Worm (Caenorhabditis elegans) whole organism, L4 larva: ENCODE data around the gene cpg-2.
A peak's percentile ranks its signal among the peaks of the same experiment; 100 is the strongest.

ENCODE experiments used
- F26F4.8 ChIP-seq: fragments of 200-800 bp; sonication (Bioruptor generic); conservative IDR thresholded peaks from 2 replicates; pipeline ENCODE4 v1.3.6; 2022; ENCODE audit warnings: missing genetic modification characterization, missing compliant biosample characterization
- F49E8.2 ChIP-seq: sonication (generic microtip); optimal IDR thresholded peaks from 2 replicates; lab custom pipeline; 2016; ENCODE audit warnings: missing compliant biosample characterization, mild to moderate bottlenecking, missing genetic modification characterization, borderline replicate concordance
- R02D3.7 ChIP-seq: fragments of 150-350 bp; sonication (generic microtip); optimal IDR thresholded peaks from 3 replicates; lab custom pipeline; 2014; ENCODE audit warnings: missing biosample characterization, missing genetic modification characterization
- T20F7.1 ChIP-seq: fragments of 200-800 bp; sonication (Bioruptor generic); optimal IDR thresholded peaks from 2 replicates; lab custom pipeline; 2018; ENCODE audit warnings: mild to moderate bottlenecking, missing genetic modification characterization, missing compliant biosample characterization
- T26A8.4 ChIP-seq: fragments of 200-800 bp; sonication (Bioruptor generic); IDR thresholded peaks from 2 replicates; pipeline ENCODE4 v1.3.6; 2022; ENCODE audit warnings: missing genetic modification characterization, missing compliant biosample characterization
- Y48G9A.11 ChIP-seq: fragments of 200-800 bp; sonication (Bioruptor generic); IDR thresholded peaks from 2 replicates; pipeline ENCODE4 v1.3.6; 2022; ENCODE audit warnings: missing genetic modification reagents, missing genetic modification characterization, missing compliant biosample characterization
- Y5F2A.4 ChIP-seq: fragments of 200-800 bp; sonication (Bioruptor generic); optimal IDR thresholded peaks from 2 replicates; lab custom pipeline; 2018; ENCODE audit warnings: mild to moderate bottlenecking, missing genetic modification characterization, missing compliant biosample characterization
- Y75B8A.6 ChIP-seq: fragments of 200-800 bp; sonication (Bioruptor generic); IDR thresholded peaks from 2 replicates; pipeline ENCODE4 v1.3.6; 2022; ENCODE audit warnings: missing genetic modification reagents, missing genetic modification characterization, missing compliant biosample characterization
- ZK546.5 ChIP-seq, 2 experiments: sonication (generic microtip); optimal IDR thresholded peaks; 2 replicates each; lab custom pipeline; 2017; ENCODE audit warnings: missing biosample characterization in 2 of 2, missing genetic modification characterization in 2 of 2
- aha-1 ChIP-seq: fragments of 150-350 bp; peaks from one replicate; lab custom pipeline; 2014; ENCODE audit warnings: missing biosample characterization, missing genetic modification characterization
- attf-4 ChIP-seq: sonication (generic microtip); optimal IDR thresholded peaks from 3 replicates; lab custom pipeline; 2017; ENCODE audit warnings: missing biosample characterization, missing genetic modification characterization
- ceh-62 ChIP-seq: sonication (generic microtip); optimal IDR thresholded peaks from 2 replicates; lab custom pipeline; 2017; ENCODE audit warnings: missing biosample characterization, missing genetic modification characterization
- ceh-82 ChIP-seq: sonication (generic microtip); optimal IDR thresholded peaks from 2 replicates; lab custom pipeline; 2017; ENCODE audit warnings: missing biosample characterization, missing genetic modification characterization
- daf-12 ChIP-seq: fragments of 150-350 bp; optimal IDR thresholded peaks from 2 replicates; lab custom pipeline; 2014; ENCODE audit warnings: missing biosample characterization, missing genetic modification reagents, missing genetic modification characterization
- daf-19 ChIP-seq: fragments of 200-800 bp; sonication (Bioruptor generic); conservative IDR thresholded peaks from 2 replicates; pipeline ENCODE4 v1.3.6; 2022; ENCODE audit warnings: missing genetic modification characterization, missing compliant biosample characterization
- dmd-6 ChIP-seq: fragments of 200-800 bp; sonication (Bioruptor generic); IDR thresholded peaks from 2 replicates; pipeline ENCODE4 v1.3.6; 2022; ENCODE audit warnings: missing genetic modification reagents, missing genetic modification characterization, missing compliant biosample characterization
- dmd-8 ChIP-seq: fragments of 200-800 bp; sonication (Bioruptor generic); IDR thresholded peaks from 2 replicates; pipeline ENCODE4 v1.3.6; 2022; ENCODE audit warnings: missing genetic modification characterization, missing compliant biosample characterization
- dpl-1 ChIP-seq: fragments of 150-350 bp; optimal IDR thresholded peaks from 2 replicates; lab custom pipeline; 2014; ENCODE audit warnings: missing biosample characterization, missing genetic modification reagents, missing genetic modification characterization
- duxl-1 ChIP-seq: sonication (generic microtip); optimal IDR thresholded peaks from 2 replicates; lab custom pipeline; 2016; ENCODE audit warnings: mild to moderate bottlenecking, missing genetic modification characterization, moderate library complexity, missing compliant biosample characterization; ENCODE audit not compliant: poor library complexity
- egl-27 ChIP-seq: sonication (generic microtip); optimal IDR thresholded peaks from 3 replicates; lab custom pipeline; 2017; ENCODE audit warnings: missing biosample characterization, missing genetic modification reagents, missing genetic modification characterization
- egl-43 ChIP-seq: fragments of 200-800 bp; sonication (Bioruptor generic); IDR thresholded peaks from 2 replicates; pipeline ENCODE4 v1.3.6; 2022; ENCODE audit warnings: missing genetic modification reagents, missing genetic modification characterization, missing compliant biosample characterization
- fkh-10 ChIP-seq: fragments of 150-350 bp; optimal IDR thresholded peaks from 2 replicates; lab custom pipeline; 2014; ENCODE audit warnings: missing biosample characterization, missing genetic modification reagents, missing genetic modification characterization
- fos-1 ChIP-seq: fragments of 150-350 bp; optimal IDR thresholded peaks from 2 replicates; lab custom pipeline; 2014; ENCODE audit warnings: missing biosample characterization, missing genetic modification characterization
- hlh-11 ChIP-seq: fragments of 200-800 bp; sonication (Bioruptor generic); optimal IDR thresholded peaks from 2 replicates; lab custom pipeline; 2018; ENCODE audit warnings: mild to moderate bottlenecking, missing genetic modification characterization, missing compliant biosample characterization
- hlh-30 ChIP-seq: sonication (generic microtip); optimal IDR thresholded peaks from 2 replicates; lab custom pipeline; 2017; ENCODE audit warnings: antibody characterized with exemption, mild to moderate bottlenecking, missing genetic modification characterization, missing compliant biosample characterization; ENCODE audit not compliant: insufficient read depth
- jun-1 ChIP-seq: fragments of 150-350 bp; optimal IDR thresholded peaks from 2 replicates; lab custom pipeline; 2014; ENCODE audit warnings: missing biosample characterization, missing genetic modification reagents, missing genetic modification characterization
- lim-7 ChIP-seq: fragments of 200-800 bp; sonication (Bioruptor generic); IDR thresholded peaks from 2 replicates; pipeline ENCODE4 v1.3.6; 2022; ENCODE audit warnings: missing genetic modification characterization, missing compliant biosample characterization
- lin-15B ChIP-seq: fragments of 150-350 bp; sonication (generic microtip); optimal IDR thresholded peaks from 3 replicates; lab custom pipeline; 2014; ENCODE audit warnings: missing biosample characterization, missing genetic modification characterization
- lin-29 ChIP-seq: fragments of 200-800 bp; sonication (Bioruptor generic); IDR thresholded peaks from 2 replicates; pipeline ENCODE4 v1.3.6; 2022; ENCODE audit warnings: missing genetic modification reagents, missing genetic modification characterization, missing compliant biosample characterization
- lin-39 ChIP-seq: fragments of 150-350 bp; optimal IDR thresholded peaks from 2 replicates; lab custom pipeline; 2014; ENCODE audit warnings: missing biosample characterization, missing genetic modification reagents, missing genetic modification characterization
- lir-3 ChIP-seq: sonication (generic microtip); optimal IDR thresholded peaks from 2 replicates; lab custom pipeline; 2016; ENCODE audit warnings: mild to moderate bottlenecking, missing genetic modification characterization, missing compliant biosample characterization
- lsy-2 ChIP-seq, 2 experiments: fragments of 150-350 bp in 1 of 2; sonication (generic microtip) in 1 of 2; optimal IDR thresholded peaks; 2 replicates each; lab custom pipeline; 2014 to 2017; ENCODE audit warnings: missing biosample characterization in 2 of 2, missing genetic modification characterization in 2 of 2
- madf-9 ChIP-seq: fragments of 200-800 bp; sonication (Bioruptor generic); conservative IDR thresholded peaks from 2 replicates; pipeline ENCODE4 v1.3.6; 2022; ENCODE audit warnings: missing genetic modification reagents, missing genetic modification characterization, missing compliant biosample characterization
- mdl-1 ChIP-seq, 2 experiments: fragments of 150-350 bp in 1 of 2; sonication (generic microtip) in 1 of 2; optimal IDR thresholded peaks; 2 replicates each; lab custom pipeline; 2014 to 2017; ENCODE audit warnings: missing biosample characterization in 2 of 2, missing genetic modification characterization in 2 of 2
- mdt-29 ChIP-seq: fragments of 200-800 bp; sonication (Bioruptor generic); IDR thresholded peaks from 2 replicates; pipeline ENCODE4 v1.3.6; 2022; ENCODE audit warnings: missing genetic modification reagents, missing genetic modification characterization, missing compliant biosample characterization
- mes-2 ChIP-seq: sonication (generic microtip); optimal IDR thresholded peaks from 2 replicates; lab custom pipeline; 2016; ENCODE audit warnings: missing genotype, mild to moderate bottlenecking, missing genetic modification characterization, missing compliant biosample characterization; ENCODE audit not compliant: poor library complexity, severe bottlenecking
- mxl-3 ChIP-seq: fragments of 200-800 bp; sonication (Bioruptor generic); optimal IDR thresholded peaks from 2 replicates; lab custom pipeline; 2018; ENCODE audit warnings: mild to moderate bottlenecking, missing genetic modification characterization, missing compliant biosample characterization
- nhr-111 ChIP-seq: fragments of 200-800 bp; sonication (Bioruptor generic); optimal IDR thresholded peaks from 2 replicates; lab custom pipeline; 2018; ENCODE audit warnings: mild to moderate bottlenecking, missing genetic modification characterization, missing compliant biosample characterization
- nhr-237 ChIP-seq: sonication (generic microtip); optimal IDR thresholded peaks from 2 replicates; lab custom pipeline; 2017; ENCODE audit warnings: missing biosample characterization, missing genetic modification characterization
- nhr-42 ChIP-seq: fragments of 200-800 bp; sonication (Bioruptor generic); IDR thresholded peaks from 2 replicates; pipeline ENCODE4 v1.3.6; 2022; ENCODE audit warnings: missing genetic modification characterization, missing compliant biosample characterization
- nhr-48 ChIP-seq: sonication (generic microtip); optimal IDR thresholded peaks from 2 replicates; lab custom pipeline; 2016; ENCODE audit warnings: mild to moderate bottlenecking, missing genetic modification characterization, missing compliant biosample characterization
- nhr-6 ChIP-seq: fragments of 150-350 bp; optimal IDR thresholded peaks from 2 replicates; lab custom pipeline; 2014; ENCODE audit warnings: missing biosample characterization, missing genetic modification characterization
- nhr-76 ChIP-seq: fragments of 150-350 bp; optimal IDR thresholded peaks from 2 replicates; lab custom pipeline; 2014; ENCODE audit warnings: missing biosample characterization, missing genetic modification characterization
- nhr-77 ChIP-seq: fragments of 150-350 bp; optimal IDR thresholded peaks from 2 replicates; lab custom pipeline; 2014; ENCODE audit warnings: missing biosample characterization, missing genetic modification characterization
- rbr-2 ChIP-seq: sonication (generic microtip); optimal IDR thresholded peaks from 2 replicates; lab custom pipeline; 2016; ENCODE audit warnings: missing genotype, missing genetic modification characterization, missing compliant biosample characterization
- spr-3 ChIP-seq: fragments of 200-800 bp; sonication (Bioruptor generic); optimal IDR thresholded peaks from 2 replicates; lab custom pipeline; 2018; ENCODE audit warnings: mild to moderate bottlenecking, missing genetic modification characterization, missing compliant biosample characterization
- tra-1 ChIP-seq: fragments of 200-800 bp; sonication (Bioruptor generic); IDR thresholded peaks from 2 replicates; pipeline ENCODE4 v1.3.6; 2022; ENCODE audit warnings: missing genetic modification reagents, missing genetic modification characterization, missing compliant biosample characterization
- unc-62 ChIP-seq, 3 experiments: fragments of 150-350 bp in 1 of 3; sonication (generic microtip); optimal IDR thresholded peaks in 2 of 3; peaks in 1 of 3; 1 replicate in 1 of 3; 2 replicates in 2 of 3; lab custom pipeline; 2014 to 2017; ENCODE audit warnings: missing biosample characterization in 3 of 3, missing genetic modification characterization in 3 of 3, missing genetic modification reagents in 3 of 3, missing genotype in 1 of 3
- zfp-3 ChIP-seq: fragments of 200-800 bp; sonication (Bioruptor generic); conservative IDR thresholded peaks from 2 replicates; pipeline ENCODE4 v1.3.6; 2022; ENCODE audit warnings: missing genetic modification reagents, missing genetic modification characterization, missing compliant biosample characterization
- zip-2 ChIP-seq: fragments of 150-350 bp; optimal IDR thresholded peaks from 2 replicates; lab custom pipeline; 2014; ENCODE audit warnings: missing biosample characterization, missing genetic modification characterization
- ztf-7 ChIP-seq: fragments of 150-350 bp; optimal IDR thresholded peaks from 2 replicates; lab custom pipeline; 2014; ENCODE audit warnings: missing biosample characterization, missing genetic modification characterization

Gene cpg-2

ce11 chrIII:7087691-7088323, 16.0 kb downstream of the cpg-2 start, which contains the start of gene fubl-2 (continued):
- TF ChIP-seq Y75B8A.6 = no peak
- no peak for TF ChIP-seq nhr-111 (GFP tag; lab: Kevin White, UChicago)
- no peak for TF ChIP-seq zip-2
- peak; percentile 73 for TF ChIP-seq dpl-1 (GFP tag; lab: Kevin White, UChicago)
- no peak for TF ChIP-seq fkh-10 (GFP tag; lab: Kevin White, UChicago)
- TF ChIP-seq mxl-3 (GFP tag; lab: Kevin White, UChicago) = peak; percentile 33
- no peak for TF ChIP-seq lir-3 (tag; lab: Kevin White, UChicago)
- TF ChIP-seq mdt-29 (GFP tag; lab: Robert Waterston, UW) = no peak
- TF ChIP-seq nhr-42 (GFP tag; lab: Robert Waterston, UW) = no peak
- no peak for TF ChIP-seq T20F7.1 (GFP tag; lab: Kevin White, UChicago)
- TF ChIP-seq tra-1 (GFP tag; lab: Robert Waterston, UW) = no peak
- no peak for TF ChIP-seq nhr-6
- no peak for TF ChIP-seq hlh-11 (tag; lab: Kevin White, UChicago)
- no peak for TF ChIP-seq madf-9 (GFP tag; lab: Robert Waterston, UW)
- TF ChIP-seq nhr-48 = no peak
- TF ChIP-seq dmd-8 (GFP tag; lab: Robert Waterston, UW) = no peak
- no peak for TF ChIP-seq nhr-237
- TF ChIP-seq fos-1 = no peak
- TF ChIP-seq jun-1 = no peak
- no peak for TF ChIP-seq lin-29
- TF ChIP-seq ceh-62 (tag; lab: Kevin White, UChicago) = no peak
- no peak for TF ChIP-seq mdl-1 (tag; optimal IDR thresholded peaks at IDR 0.05; lab: Kevin White, UChicago)
- no peak for TF ChIP-seq F26F4.8 (GFP tag; lab: Robert Waterston, UW)
- TF ChIP-seq aha-1 (tag; lab: Kevin White, UChicago) = no peak
- no peak for TF ChIP-seq daf-19 (GFP tag; lab: Robert Waterston, UW)
- no peak for TF ChIP-seq ztf-7
- TF ChIP-seq zfp-3 = no peak
- TF ChIP-seq Y48G9A.11 = no peak
- TF ChIP-seq egl-27 (tag; lab: Kevin White, UChicago) = no peak
- no peak for TF ChIP-seq attf-4 (tag; lab: Kevin White, UChicago)
- no peak for TF ChIP-seq daf-12 (tag; lab: Kevin White, UChicago)
- TF ChIP-seq unc-62 (GFP tag; optimal IDR thresholded peaks at IDR 0.05 in 1 of 2; lab: Kevin White, UChicago) = no peak
- TF ChIP-seq unc-62 (tag; optimal IDR thresholded peaks at IDR 0.05; lab: Kevin White, UChicago) = no peak
- no peak for TF ChIP-seq duxl-1 (tag; lab: Kevin White, UChicago)
- no peak for TF ChIP-seq ZK546.5 (tag; optimal IDR thresholded peaks at IDR 0.05; lab: Kevin White, UChicago)
- TF ChIP-seq lim-7 = no peak
- TF ChIP-seq F49E8.2 (tag; lab: Kevin White, UChicago) = no peak
- no peak for TF ChIP-seq lin-15B (tag; lab: Kevin White, UChicago)
- peak; percentile 18 for TF ChIP-seq nhr-77 (tag; lab: Kevin White, UChicago)
- TF ChIP-seq Y5F2A.4 (GFP tag; lab: Kevin White, UChicago) = no peak
- no peak for TF ChIP-seq spr-3 (GFP tag; lab: Kevin White, UChicago)
- TF ChIP-seq hlh-30 = peak; percentile 49
- TF ChIP-seq ceh-82 (tag; lab: Kevin White, UChicago) = no peak
- no peak for TF ChIP-seq T26A8.4
- TF ChIP-seq lsy-2 (tag; optimal IDR thresholded peaks at IDR 0.05; lab: Kevin White, UChicago) = peak; percentile 22 to 89
- TF ChIP-seq mes-2 (tag; lab: Kevin White, UChicago) = peak; percentile 98
- no peak for TF ChIP-seq egl-43 (GFP tag; lab: Robert Waterston, UW)
- TF ChIP-seq lin-39 (tag; lab: Kevin White, UChicago) = no peak
- TF ChIP-seq dmd-6 (GFP tag; lab: Robert Waterston, UW) = peak; percentile 27; the same call in 1 of the 2 replicates
- TF ChIP-seq nhr-76 (tag; lab: Kevin White, UChicago) = no peak
- no peak for TF ChIP-seq R02D3.7 (tag; lab: Kevin White, UChicago)
- peak; percentile 42 for TF ChIP-seq rbr-2 (tag; lab: Kevin White, UChicago)
